Fruit fly (Drosophila melanogaster): ENCODE data around the gene CG11164.
A peak's percentile ranks its signal among the peaks of the same experiment; 100 is the strongest.

CG11164 gene

dm6 chrX:13627855-13628254, 40.0 kb upstream of the CG11164 start:
- no peak for TF ChIP-seq tai (GFP tag; optimal IDR thresholded peaks at IDR 0.05)
- no peak for TF ChIP-seq fru (GFP tag; optimal IDR thresholded peaks at IDR 0.05)
- TF ChIP-seq Vsx2 (GFP tag; optimal IDR thresholded peaks at IDR 0.05; ENCODE audit: partially characterized antibody): no peak
- TF ChIP-seq Abd-B (GFP tag; optimal IDR thresholded peaks at IDR 0.05): no peak
- TF ChIP-seq rgr (GFP tag; optimal IDR thresholded peaks at IDR 0.05): no peak
- no peak for TF ChIP-seq woc (GFP tag; optimal IDR thresholded peaks at IDR 0.05)
- TF ChIP-seq sage (GFP tag; optimal IDR thresholded peaks at IDR 0.05): no peak
- TF ChIP-seq Dif (GFP tag; optimal IDR thresholded peaks at IDR 0.05; ENCODE audit: partially characterized antibody): no peak
- no peak for TF ChIP-seq Hr78 (GFP tag; optimal IDR thresholded peaks at IDR 0.05)
- no peak for TF ChIP-seq CG32264 (GFP tag; optimal IDR thresholded peaks at IDR 0.05)
- no peak for TF ChIP-seq lola (GFP tag; optimal IDR thresholded peaks at IDR 0.05)
- TF ChIP-seq N (GFP tag; optimal IDR thresholded peaks at IDR 0.05): no peak
- TF ChIP-seq dl (GFP tag; optimal IDR thresholded peaks at IDR 0.05; ENCODE audit: insufficient read depth in 1 of 2, partially characterized antibody in 2 of 2): no peak
- no peak for TF ChIP-seq Jra (GFP tag; optimal IDR thresholded peaks at IDR 0.05)
- TF ChIP-seq Dfd (GFP tag; optimal IDR thresholded peaks at IDR 0.05): no peak

DNA sequence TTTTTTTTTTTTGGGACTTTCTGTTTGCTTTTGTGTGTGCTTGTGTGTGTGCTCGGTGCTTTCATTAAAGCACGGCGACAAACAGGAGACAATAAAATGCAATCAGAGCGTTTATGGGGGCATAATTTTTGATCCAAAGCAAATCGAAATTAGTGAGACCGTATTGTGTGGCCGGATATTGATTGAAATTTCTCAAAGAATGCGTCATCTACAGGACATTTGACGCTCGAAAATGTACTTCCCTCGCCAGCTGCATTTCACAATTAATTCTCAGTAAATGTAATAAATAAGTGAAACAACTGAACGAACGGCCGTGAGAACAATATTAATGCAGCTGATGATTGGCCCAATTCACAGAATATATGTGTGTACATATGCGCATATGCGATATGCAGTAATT, 38.4 kb upstream of the CG11164 start:
- TF ChIP-seq Sp1 (GFP tag; optimal IDR thresholded peaks at IDR 0.05): peak; percentile 14
- peak; percentile 14 for TF ChIP-seq rgr (GFP tag; optimal IDR thresholded peaks at IDR 0.05)
- no peak for TF ChIP-seq Dfd (GFP tag; optimal IDR thresholded peaks at IDR 0.05)
- no peak for TF ChIP-seq Rel (GFP tag; optimal IDR thresholded peaks at IDR 0.05)
- TF ChIP-seq Rel (tag; optimal IDR thresholded peaks at IDR 0.05): peak; percentile 76

DNA sequence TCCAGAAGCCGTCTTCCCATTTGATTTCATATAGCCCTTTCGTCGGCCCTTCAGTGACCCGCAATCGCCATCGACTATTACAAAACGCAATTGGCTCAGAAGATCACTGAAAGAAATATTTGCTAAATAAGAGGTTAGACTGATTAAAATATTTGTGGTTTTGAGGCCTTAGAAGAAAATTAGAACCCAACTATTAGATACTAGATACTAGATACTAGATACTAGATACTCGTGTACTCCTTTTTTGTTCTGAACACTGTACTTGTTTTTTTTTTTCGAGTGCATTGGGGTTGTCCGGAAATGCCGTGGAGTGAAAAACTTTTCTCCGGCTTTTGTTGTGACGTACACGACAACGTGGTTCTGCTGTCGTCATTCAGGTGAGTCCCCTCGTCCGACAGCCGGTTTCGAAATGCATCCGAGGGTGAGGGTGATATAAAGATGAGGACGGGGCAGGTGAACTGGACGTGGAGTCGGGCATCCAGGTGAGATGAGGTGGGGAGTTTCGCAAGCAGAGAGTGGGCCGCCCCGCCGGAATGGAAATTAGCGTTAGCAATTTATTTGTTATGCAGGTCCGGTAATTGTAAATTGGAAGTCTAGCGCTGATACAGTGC, 37.4 kb upstream of the CG11164 start:
- no peak for TF ChIP-seq lola (GFP tag; optimal IDR thresholded peaks at IDR 0.05)
- TF ChIP-seq psq (GFP tag; optimal IDR thresholded peaks at IDR 0.05): no peak
- peak in 1 of 2 experiments; percentile 50 for TF ChIP-seq foxo (GFP tag; optimal IDR thresholded peaks at IDR 0.05)
- no peak for TF ChIP-seq Vsx2 (GFP tag; optimal IDR thresholded peaks at IDR 0.05; ENCODE audit: partially characterized antibody)
- no peak for TF ChIP-seq woc (GFP tag; optimal IDR thresholded peaks at IDR 0.05)
- peak; percentile 20 for TF ChIP-seq h (GFP tag; optimal IDR thresholded peaks at IDR 0.05)
- no peak for TF ChIP-seq dl (GFP tag; optimal IDR thresholded peaks at IDR 0.05; ENCODE audit: insufficient read depth in 1 of 2, partially characterized antibody in 2 of 2)
- no peak for TF ChIP-seq OdsH (GFP tag; optimal IDR thresholded peaks at IDR 0.05)
- no peak for TF ChIP-seq Rel (GFP tag; optimal IDR thresholded peaks at IDR 0.05)
- peak; percentile 95 for TF ChIP-seq Rel (tag; optimal IDR thresholded peaks at IDR 0.05)
- no peak for TF ChIP-seq jim (GFP tag; optimal IDR thresholded peaks at IDR 0.05)
- no peak for TF ChIP-seq Dif (GFP tag; optimal IDR thresholded peaks at IDR 0.05; ENCODE audit: partially characterized antibody)
- no peak for TF ChIP-seq Sp1 (GFP tag; optimal IDR thresholded peaks at IDR 0.05)
- peak; percentile 25 for TF ChIP-seq ey (GFP tag; optimal IDR thresholded peaks at IDR 0.05)
- TF ChIP-seq HLH106 (tag; optimal IDR thresholded peaks at IDR 0.05): no peak
- no peak for TF ChIP-seq dmrt93B (GFP tag; optimal IDR thresholded peaks at IDR 0.05)
- no peak for TF ChIP-seq N (GFP tag; optimal IDR thresholded peaks at IDR 0.05)
- no peak for TF ChIP-seq rgr (GFP tag; optimal IDR thresholded peaks at IDR 0.05)
- no peak for TF ChIP-seq sage (GFP tag; optimal IDR thresholded peaks at IDR 0.05)
- TF ChIP-seq usp (GFP tag; optimal IDR thresholded peaks at IDR 0.05): no peak
- TF ChIP-seq Hr78 (GFP tag; optimal IDR thresholded peaks at IDR 0.05): no peak
- peak; percentile 21 for TF ChIP-seq fru (GFP tag; optimal IDR thresholded peaks at IDR 0.05)
- TF ChIP-seq GATAd (GFP tag; optimal IDR thresholded peaks at IDR 0.05): no peak
- TF ChIP-seq sv (GFP tag; optimal IDR thresholded peaks at IDR 0.05): no peak
- no peak for TF ChIP-seq Abd-B (GFP tag; optimal IDR thresholded peaks at IDR 0.05)
- no peak for TF ChIP-seq dsf (GFP tag; optimal IDR thresholded peaks at IDR 0.05; ENCODE audit: borderline replicate concordance)
- no peak for TF ChIP-seq Jra (GFP tag; optimal IDR thresholded peaks at IDR 0.05)
- TF ChIP-seq CG32264 (GFP tag; optimal IDR thresholded peaks at IDR 0.05): no peak
- TF ChIP-seq Dfd (GFP tag; optimal IDR thresholded peaks at IDR 0.05): no peak
- TF ChIP-seq Hnf4 (GFP tag; optimal IDR thresholded peaks at IDR 0.05): peak; percentile 13
- no peak for TF ChIP-seq Myc (optimal IDR thresholded peaks at IDR 0.05)
- TF ChIP-seq CrebA (GFP tag; optimal IDR thresholded peaks at IDR 0.05; ENCODE audit: borderline replicate concordance): no peak
- TF ChIP-seq Mio (GFP tag; optimal IDR thresholded peaks at IDR 0.05): no peak
- no peak for TF ChIP-seq tai (GFP tag; optimal IDR thresholded peaks at IDR 0.05)
- TF ChIP-seq CG9705 (GFP tag; optimal IDR thresholded peaks at IDR 0.05): no peak
- TF ChIP-seq brk (GFP tag; optimal IDR thresholded peaks at IDR 0.05): no peak

All from whole organism, wandering third instar larva.